Fruit fly (Drosophila melanogaster): Measurements from ENCODE around the gene CG1572.

The CG1572 gene

dm6 chrX:11548701-11549100, 9.8 kb downstream of the CG1572 start (continued):
- TF ChIP-seq fd85E (GFP tag; optimal IDR thresholded peaks at IDR 0.05) (no peak), CG8632 (GFP tag; optimal IDR thresholded peaks at IDR 0.05) (no peak), CG16779 (tag; optimal IDR thresholded peaks at IDR 0.05) (peak; percentile 37), CG6854 (GFP tag; optimal IDR thresholded peaks at IDR 0.05) (no peak), CG8119 (GFP tag; IDR thresholded peaks at IDR 0.05) (peak; percentile 73; the same call in 2 of the 3 replicates), CG10669 (GFP tag; optimal IDR thresholded peaks at IDR 0.05) (peak; percentile 38), CG8319 (GFP tag; optimal IDR thresholded peaks at IDR 0.05) (no peak), Gug (GFP tag; IDR thresholded peaks at IDR 0.05) (peak; percentile 34; the same call in 1 of the 2 replicates), spab (GFP tag; optimal IDR thresholded peaks at IDR 0.05) (peak; percentile 13), CG32006 (GFP tag; optimal IDR thresholded peaks at IDR 0.05) (peak; percentile 83), CG6276 (GFP tag; optimal IDR thresholded peaks at IDR 0.05) (peak; percentile 74)

- TF ChIP-seq CG11294 (GFP tag; IDR thresholded peaks at IDR 0.05) (no peak), vri (GFP tag; optimal IDR thresholded peaks at IDR 0.05) (no peak), fd59A (GFP tag; optimal IDR thresholded peaks at IDR 0.05) (no peak), CG11762 (GFP tag; optimal IDR thresholded peaks at IDR 0.05; ENCODE audit: insufficient read depth) (no peak), Lpt (GFP tag; optimal IDR thresholded peaks at IDR 0.05) (no peak), Hr39 (GFP tag; optimal IDR thresholded peaks at IDR 0.05) (no peak), Sox15 (GFP tag; optimal IDR thresholded peaks at IDR 0.05) (no peak), Met (GFP tag; optimal IDR thresholded peaks at IDR 0.05) (no peak), pdm3 (GFP tag; optimal IDR thresholded peaks at IDR 0.05) (no peak), Blimp-1 (GFP tag; optimal IDR thresholded peaks at IDR 0.05) (no peak), CG34406 (GFP tag; optimal IDR thresholded peaks at IDR 0.05) (no peak), Smox (GFP tag; optimal IDR thresholded peaks at IDR 0.05) (no peak), CG1621 (tag; optimal IDR thresholded peaks at IDR 0.05) (no peak), dac (GFP tag; optimal IDR thresholded peaks at IDR 0.05) (no peak), Sox14 (GFP tag; optimal IDR thresholded peaks at IDR 0.05) (no peak), CG15336 (GFP tag; IDR thresholded peaks at IDR 0.05) (no peak), CG7368 (GFP tag; optimal IDR thresholded peaks at IDR 0.05) (no peak), CG6163 (GFP tag; IDR thresholded peaks at IDR 0.05) (no peak)
Measured at dm6 chrX:11546941-11547340, 11.5 kb downstream of the CG1572 start.

dm6 chrX:11544951-11545426, 13.5 kb downstream of the CG1572 start:
- TF ChIP-seq Hr38 (GFP tag; optimal IDR thresholded peaks at IDR 0.05), result no peak
- TF ChIP-seq CG9139 (GFP tag; optimal IDR thresholded peaks at IDR 0.05), result no peak
- TF ChIP-seq fd85E (GFP tag; optimal IDR thresholded peaks at IDR 0.05), result no peak
- no peak for TF ChIP-seq CG16779 (tag; optimal IDR thresholded peaks at IDR 0.05)
- peak; percentile 44 for TF ChIP-seq Lpt (GFP tag; optimal IDR thresholded peaks at IDR 0.05)
- TF ChIP-seq CG8119 (GFP tag; IDR thresholded peaks at IDR 0.05), result peak; percentile 47; the same call in 2 of the 3 replicates
- no peak for TF ChIP-seq CG3919 (GFP tag; optimal IDR thresholded peaks at IDR 0.05)
- TF ChIP-seq CG6276 (GFP tag; optimal IDR thresholded peaks at IDR 0.05), result peak; percentile 43
- no peak for TF ChIP-seq fd59A (GFP tag; optimal IDR thresholded peaks at IDR 0.05)
- TF ChIP-seq eg (GFP tag; IDR thresholded peaks at IDR 0.05), result peak; percentile 16; the same call in 1 of the 3 replicates
- no peak for TF ChIP-seq Eip78C (GFP tag)
- no peak for TF ChIP-seq CG6854 (GFP tag; optimal IDR thresholded peaks at IDR 0.05)
- no peak for TF ChIP-seq CG4318 (GFP tag; optimal IDR thresholded peaks at IDR 0.05)
- TF ChIP-seq svp (GFP tag), result no peak
- no peak for TF ChIP-seq CG31627 (GFP tag; optimal IDR thresholded peaks at IDR 0.05)
- TF ChIP-seq CG8632 (GFP tag; optimal IDR thresholded peaks at IDR 0.05), result no peak
- no peak for TF ChIP-seq ss (GFP tag; optimal IDR thresholded peaks at IDR 0.05)
- no peak for TF ChIP-seq Eip93F (GFP tag; optimal IDR thresholded peaks at IDR 0.05)
- TF ChIP-seq CG6808 (GFP tag; optimal IDR thresholded peaks at IDR 0.05), result no peak
- no peak for TF ChIP-seq dac (GFP tag; optimal IDR thresholded peaks at IDR 0.05)
- peak; percentile 53; the same call in 2 of the 3 replicates for TF ChIP-seq CG6163 (GFP tag; IDR thresholded peaks at IDR 0.05)
- TF ChIP-seq Sox14 (GFP tag; optimal IDR thresholded peaks at IDR 0.05), result no peak
- TF ChIP-seq Blimp-1 (GFP tag; optimal IDR thresholded peaks at IDR 0.05), result no peak
- no peak for TF ChIP-seq Ets21C (GFP tag; optimal IDR thresholded peaks at IDR 0.05)
- TF ChIP-seq Eip75B (GFP tag; optimal IDR thresholded peaks at IDR 0.05), result no peak
- no peak for TF ChIP-seq CG10631 (GFP tag; optimal IDR thresholded peaks at IDR 0.05)
- TF ChIP-seq CG32006 (GFP tag; optimal IDR thresholded peaks at IDR 0.05), result peak; percentile 7
- no peak for TF ChIP-seq Met (GFP tag; optimal IDR thresholded peaks at IDR 0.05)
- peak; percentile 7; the same call in 1 of the 2 replicates for TF ChIP-seq CG15336 (GFP tag; IDR thresholded peaks at IDR 0.05)

All from whole organism, prepupa.